Fruit fly (Drosophila melanogaster) ovary, adult (tissue): ENCODE data around the gene CG42854.

ENCODE experiments used
- CG17801 ChIP-seq: fragments of 200-800 bp; optimal IDR thresholded peaks from 2 replicates; lab custom pipeline; 2019; ENCODE audit warnings: missing biosample characterization, mild to moderate bottlenecking, missing genetic modification characterization, moderate library complexity; ENCODE audit not compliant: partially characterized antibody

Gene CG42854

dm6 chrX:17215004-17215403, 31.8 kb downstream of the CG42854 start, which contains the start of gene CG5162:
Gene CG5162, plus strand, starts transcription at chrX:17215304.
- TF ChIP-seq CG17801 (GFP tag; lab: Kevin White, UChicago): no peak

- no peak for TF ChIP-seq CG17801 (GFP tag; lab: Kevin White, UChicago)
These were observed 34.8 kb downstream of the CG42854 start, which contains the start of gene CG18258 for dm6 chrX:17212007-17212406. Gene CG18258, plus strand, starts transcription at chrX:17212307.

- TF ChIP-seq CG17801 (GFP tag; lab: Kevin White, UChicago): no peak
These were observed 36.9 kb downstream of the CG42854 start, which contains the start of gene CG12995 for dm6 chrX:17209897-17210296. Gene CG12995, minus strand, starts transcription at chrX:17209997.

dm6 chrX:17207865-17208486, 38.8 kb downstream of the CG42854 start, which contains the start of gene CG32563:
Gene CG32563, plus strand, starts transcription at chrX:17208436.
- TF ChIP-seq CG17801 (GFP tag; lab: Kevin White, UChicago): no peak

- no peak for TF ChIP-seq CG17801 (GFP tag; lab: Kevin White, UChicago)
These were observed 40.8 kb downstream of the CG42854 start, which contains the start of gene CG32564 for dm6 chrX:17206046-17206445. Gene CG32564, plus strand, starts transcription at chrX:17206407.

- no peak for TF ChIP-seq CG17801 (GFP tag; lab: Kevin White, UChicago)
These were observed 41.8 kb downstream of the CG42854 start for dm6 chrX:17205028-17205427.

dm6 chrX:17202498-17203162, 44.2 kb downstream of the CG42854 start, which contains the start of the genes TTLL1A and CG5070:
Gene TTLL1A, minus strand, starts transcription at chrX:17202598.
Gene CG5070, plus strand, starts transcription at chrX:17203112.
- no peak for TF ChIP-seq CG17801 (GFP tag; lab: Kevin White, UChicago)
